Worm (Caenorhabditis elegans) whole organism, early embryonic: ENCODE results near the gene srg-64.
"Not testable (repeated sequence)": the region's sequence is repeated elsewhere in the genome, so short reads cannot be mapped to it uniquely, and the experiment has no call there.

Experiments used
- B0310.2 ChIP-seq: sonication (generic microtip); optimal IDR thresholded peaks from 2 replicates; lab custom pipeline; 2016; ENCODE audit warnings: mild to moderate bottlenecking, missing genetic modification characterization, missing compliant biosample characterization
- ama-1 ChIP-seq: fragments of 150-350 bp; optimal IDR thresholded peaks from 2 replicates; lab custom pipeline; 2014
- hmbx-1 ChIP-seq: sonication (generic microtip); optimal IDR thresholded peaks from 2 replicates; lab custom pipeline; 2016; ENCODE audit warnings: mild to moderate bottlenecking, missing genetic modification characterization, missing compliant biosample characterization
- sea-1 ChIP-seq: fragments of 200-800 bp; sonication (Bioruptor generic); conservative IDR thresholded peaks from 2 replicates; pipeline ENCODE4 v1.3.6; 2022; ENCODE audit warnings: missing genetic modification characterization, missing compliant biosample characterization
- tbx-11 ChIP-seq: fragments of 200-800 bp; sonication (Bioruptor generic); IDR thresholded peaks from 2 replicates; pipeline ENCODE4 v1.3.6; 2022; ENCODE audit warnings: missing genetic modification characterization, missing compliant biosample characterization

DNA sequence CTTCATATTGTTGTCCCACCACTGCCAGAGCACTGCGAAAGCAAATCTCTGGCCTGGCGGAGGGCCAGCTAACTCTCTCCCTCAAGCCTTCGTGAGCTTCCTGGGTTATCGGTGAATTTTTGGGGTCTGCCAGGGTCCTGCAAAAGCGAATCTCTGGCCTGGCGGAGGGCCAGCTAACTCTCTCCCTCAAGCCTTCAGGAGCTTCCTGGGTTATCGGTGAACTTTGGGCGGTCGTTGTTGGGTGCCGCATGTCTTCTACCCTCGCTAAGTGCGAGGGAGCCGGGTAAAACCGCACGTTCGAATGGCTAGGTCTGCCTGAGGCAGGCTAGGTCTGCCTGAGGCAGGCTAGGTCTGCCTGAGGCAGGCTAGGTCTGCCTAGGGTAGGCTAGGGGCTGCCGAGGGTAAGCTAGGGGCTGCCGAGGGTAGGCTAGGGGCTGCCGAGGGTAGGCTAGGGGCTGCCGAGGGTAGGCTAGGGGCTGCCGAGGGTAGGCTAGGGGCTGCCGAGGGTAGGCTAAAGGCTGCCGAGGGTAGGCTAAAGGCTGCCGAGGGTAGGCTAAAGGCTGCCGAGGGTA lies 1.9 kb downstream of the srg-64 start:
- TF ChIP-seq ama-1 (lab: Kevin White, UChicago); tbx-11 (GFP tag; lab: Robert Waterston, UW); hmbx-1 (tag; lab: Kevin White, UChicago); B0310.2 (tag; lab: Kevin White, UChicago): not testable (repeated sequence)
- TF ChIP-seq sea-1 = 0 out of 2 replicates have a peak, but pooled peaks have one; percentile 25
